Worm (Caenorhabditis elegans) whole organism, late embryonic: ENCODE results near the gene btb-4.

Experiments
- hlh-6 ChIP-seq: sonication (generic microtip); optimal IDR thresholded peaks from 2 replicates; lab custom pipeline; 2016; ENCODE audit warnings: missing genotype, missing genetic modification characterization, missing compliant biosample characterization
- lin-11 ChIP-seq: fragments of 200-800 bp; sonication (Bioruptor generic); optimal IDR thresholded peaks from 2 replicates; lab custom pipeline; 2018; ENCODE audit warnings: mild to moderate bottlenecking, missing genetic modification characterization, missing compliant biosample characterization

DNA sequence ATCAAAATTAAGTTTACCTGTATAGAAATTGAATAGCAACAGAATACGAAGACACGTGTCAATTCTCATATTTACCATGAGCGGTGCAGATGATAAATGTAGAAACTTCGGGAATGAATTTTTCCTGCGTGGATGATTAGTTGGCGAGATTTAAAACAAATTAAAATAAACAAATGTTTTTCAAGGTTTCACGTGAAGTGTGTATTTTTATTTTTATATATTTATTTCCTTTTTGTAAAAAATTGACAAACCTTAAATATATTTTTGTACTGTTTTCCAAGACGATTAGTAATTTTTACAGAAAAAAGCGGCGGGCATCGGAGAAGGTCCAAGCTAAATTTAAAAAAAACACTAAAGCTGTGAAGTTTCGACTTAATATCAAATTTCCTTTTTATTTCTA lies 43.4 kb downstream of the btb-4 start, which contains the start of gene F07E5.8:
- TF ChIP-seq lin-11: no peak
- TF ChIP-seq hlh-6: no peak
